Worm (Caenorhabditis elegans): ENCODE measurements around the gene Y53G8AR.5.

Gene Y53G8AR.5

ce11 chrIII:3273141-3273540, 24.1 kb upstream of the Y53G8AR.5 start:
- TF ChIP-seq nhr-20 (tag; optimal IDR thresholded peaks at IDR 0.05) (peak; percentile 71), unc-30 (tag; optimal IDR thresholded peaks at IDR 0.05) (no peak), mep-1 (tag; optimal IDR thresholded peaks at IDR 0.05) (peak; percentile 65), nhr-71 (tag; optimal IDR thresholded peaks at IDR 0.05) (peak; percentile 69), unc-62 (GFP tag; optimal IDR thresholded peaks at IDR 0.05) (no peak), unc-86 (tag; optimal IDR thresholded peaks at IDR 0.05) (no peak), blmp-1 (tag; optimal IDR thresholded peaks at IDR 0.05) (peak; percentile 74), fkh-8 (tag; optimal IDR thresholded peaks at IDR 0.05) (peak; percentile 40), swsn-7 (tag; optimal IDR thresholded peaks at IDR 0.05) (peak; percentile 27), ceh-90 (tag; optimal IDR thresholded peaks at IDR 0.05) (no peak), lin-13 (GFP tag; optimal IDR thresholded peaks at IDR 0.05) (peak; percentile 54), sox-4 (tag; optimal IDR thresholded peaks at IDR 0.05) (no peak), lin-39 (tag; optimal IDR thresholded peaks at IDR 0.05) (no peak), C16A3.4 (tag; optimal IDR thresholded peaks at IDR 0.05) (peak; percentile 32), xbp-1 (tag; optimal IDR thresholded peaks at IDR 0.05) (peak; percentile 12), lin-35 (GFP tag; optimal IDR thresholded peaks at IDR 0.05) (peak; percentile 54 to 61), hpl-2 (GFP tag; optimal IDR thresholded peaks at IDR 0.05) (no peak), ceh-82 (tag; optimal IDR thresholded peaks at IDR 0.05) (peak in 1 of 3 experiments; percentile 29), nhr-85 (tag) (peak; percentile 75), mef-2 (tag; optimal IDR thresholded peaks at IDR 0.05) (no peak), lsy-2 (tag; optimal IDR thresholded peaks at IDR 0.05) (peak; percentile 45 to 69), nhr-47 (tag; optimal IDR thresholded peaks at IDR 0.05) (peak; percentile 20), hlh-4 (tag; optimal IDR thresholded peaks at IDR 0.05) (no peak), lin-14 (GFP tag; optimal IDR thresholded peaks at IDR 0.05) (peak; percentile 79), efl-1 (optimal IDR thresholded peaks at IDR 0.05) (peak; percentile 45 to 73), efl-1 (GFP tag; optimal IDR thresholded peaks at IDR 0.05 in 1 of 2) (peak in 1 of 2 experiments; percentile 2), dpl-1 (GFP tag; optimal IDR thresholded peaks at IDR 0.05) (peak in 2 of 3 experiments; percentile 11 to 27), nhr-19 (GFP tag; conservative IDR thresholded peaks at IDR 0.05) (peak; percentile 47), tbx-2 (tag; optimal IDR thresholded peaks at IDR 0.05) (peak; percentile 40), fos-1 (tag; optimal IDR thresholded peaks at IDR 0.05) (no peak), snu-23 (GFP tag; optimal IDR thresholded peaks at IDR 0.05) (peak; percentile 71), rnt-1 (tag; optimal IDR thresholded peaks at IDR 0.05) (peak; percentile 65)

ce11 chrIII:3278610-3279009, 18.6 kb upstream of the Y53G8AR.5 start, which contains the start of gene Y53G8AM.8:
TSS of gene Y53G8AM.8 (minus strand) at chrIII:3278710.
- TF ChIP-seq hlh-4 (tag; optimal IDR thresholded peaks at IDR 0.05): no peak
- no peak for TF ChIP-seq sox-4 (tag; optimal IDR thresholded peaks at IDR 0.05)
- TF ChIP-seq nhr-19 (GFP tag; conservative IDR thresholded peaks at IDR 0.05): no peak
- no peak for TF ChIP-seq egl-13 (tag; optimal IDR thresholded peaks at IDR 0.05)
- no peak for TF ChIP-seq nhr-71 (tag; optimal IDR thresholded peaks at IDR 0.05)
- no peak for TF ChIP-seq isw-1 (GFP tag; IDR thresholded peaks at IDR 0.05)
- TF ChIP-seq zag-1 (tag; optimal IDR thresholded peaks at IDR 0.05): no peak
- no peak for TF ChIP-seq dsc-1 (tag; optimal IDR thresholded peaks at IDR 0.05)
- TF ChIP-seq nhr-76 (tag; optimal IDR thresholded peaks at IDR 0.05): no peak
- no peak for TF ChIP-seq C16A3.4 (tag; optimal IDR thresholded peaks at IDR 0.05)
- no peak for TF ChIP-seq sup-37 (GFP tag; optimal IDR thresholded peaks at IDR 0.05)

ce11 chrIII:3279304-3279703, 17.9 kb upstream of the Y53G8AR.5 start:
- peak; percentile 66 for TF ChIP-seq lin-13 (GFP tag; optimal IDR thresholded peaks at IDR 0.05)
- no peak for TF ChIP-seq mef-2 (tag; optimal IDR thresholded peaks at IDR 0.05)
- no peak for TF ChIP-seq ets-5 (GFP tag; IDR thresholded peaks at IDR 0.05)
- TF ChIP-seq jun-1 (tag; optimal IDR thresholded peaks at IDR 0.05): peak; percentile 86
- TF ChIP-seq hpl-2 (GFP tag; optimal IDR thresholded peaks at IDR 0.05): no peak
- peak; percentile 26 for TF ChIP-seq vab-15 (tag; optimal IDR thresholded peaks at IDR 0.05)
- TF ChIP-seq nhr-47 (tag; optimal IDR thresholded peaks at IDR 0.05): peak; percentile 92
- TF ChIP-seq egl-13 (tag; optimal IDR thresholded peaks at IDR 0.05): peak; percentile 57
- TF ChIP-seq lin-35 (GFP tag; optimal IDR thresholded peaks at IDR 0.05): peak; percentile 57 to 86
- TF ChIP-seq aha-1 (tag; optimal IDR thresholded peaks at IDR 0.05): peak; percentile 52
- TF ChIP-seq aly-2 (tag; optimal IDR thresholded peaks at IDR 0.05): peak; percentile 72
- peak; percentile 85 for TF ChIP-seq tbx-2 (tag; optimal IDR thresholded peaks at IDR 0.05)
- no peak for TF ChIP-seq egl-27 (tag; optimal IDR thresholded peaks at IDR 0.05)
- TF ChIP-seq swsn-7 (tag; optimal IDR thresholded peaks at IDR 0.05): peak; percentile 93
- no peak for TF ChIP-seq ceh-90 (tag; optimal IDR thresholded peaks at IDR 0.05)
- peak; percentile 85 for TF ChIP-seq rnt-1 (tag; optimal IDR thresholded peaks at IDR 0.05)
- TF ChIP-seq mab-9 (GFP tag; IDR thresholded peaks at IDR 0.05): peak; percentile 66
- peak; percentile 79 for TF ChIP-seq lin-39 (tag; optimal IDR thresholded peaks at IDR 0.05)
- TF ChIP-seq sox-4 (tag; optimal IDR thresholded peaks at IDR 0.05): peak; percentile 18
- no peak for TF ChIP-seq fkh-10 (GFP tag; optimal IDR thresholded peaks at IDR 0.05)
- peak; percentile 52 for TF ChIP-seq elt-2 (tag; optimal IDR thresholded peaks at IDR 0.05)
- TF ChIP-seq skn-1 (tag; optimal IDR thresholded peaks at IDR 0.05): no peak
- peak; percentile 52 to 69 (median 53) for TF ChIP-seq dpl-1 (GFP tag; optimal IDR thresholded peaks at IDR 0.05)
- TF ChIP-seq F16B12.6 (tag; optimal IDR thresholded peaks at IDR 0.05): peak; percentile 1
